Fruit fly (Drosophila melanogaster) whole organism, embryonic: ENCODE measurements around the gene Glg1.

Source experiments
- CG17568 ChIP-seq: fragments of 200-800 bp; sonication (Bioruptor generic); optimal IDR thresholded peaks from 2 replicates; lab custom pipeline; 2018; ENCODE audit warnings: missing biosample characterization, mild to moderate bottlenecking, missing genetic modification characterization, moderate library complexity
- CG1792 ChIP-seq: fragments of 200-800 bp; sonication (Bioruptor generic); optimal IDR thresholded peaks from 2 replicates; lab custom pipeline; 2016; ENCODE audit warnings: missing biosample characterization, missing genetic modification characterization
- CG31365 ChIP-seq: fragments of 200-800 bp; sonication (Bioruptor generic); optimal IDR thresholded peaks from 2 replicates; lab custom pipeline; 2018; ENCODE audit warnings: missing biosample characterization, mild to moderate bottlenecking, missing genetic modification characterization
- Chrac-16 ChIP-seq: fragments of 200-800 bp; sonication (Bioruptor generic); optimal IDR thresholded peaks from 3 replicates; lab custom pipeline; 2016; ENCODE audit warnings: missing biosample characterization, missing genetic modification characterization
- CkIIα-i1 ChIP-seq: fragments of 200-800 bp; sonication (Bioruptor generic); IDR thresholded peaks from 2 replicates; pipeline ENCODE4 v1.3.6; 2022; ENCODE audit warnings: missing biosample characterization, missing genetic modification characterization
- Dip2 ChIP-seq: fragments of 200-800 bp; sonication (Bioruptor generic); IDR thresholded peaks from 2 replicates; pipeline ENCODE4 v1.3.6; 2022; ENCODE audit warnings: missing biosample characterization, missing genetic modification characterization
- Dll ChIP-seq: fragments of 200-800 bp; sonication (Bioruptor generic); IDR thresholded peaks from 4 replicates; pipeline ENCODE4 v1.3.6; 2022; ENCODE audit warnings: missing biosample characterization, missing genetic modification characterization; ENCODE audit not compliant: partially characterized antibody
- Hsf ChIP-seq: fragments of 200-800 bp; sonication (Bioruptor generic); optimal IDR thresholded peaks from 3 replicates; lab custom pipeline; 2016; ENCODE audit warnings: missing biosample characterization, missing genetic modification characterization
- Scr ChIP-seq: fragments of 200-800 bp; sonication (Bioruptor generic); IDR thresholded peaks from 2 replicates; pipeline ENCODE4 v1.3.6; 2022; ENCODE audit warnings: missing biosample characterization, missing genetic modification characterization; ENCODE audit not compliant: partially characterized antibody
- nom ChIP-seq: fragments of 200-800 bp; sonication (Bioruptor generic); optimal IDR thresholded peaks from 2 replicates; lab custom pipeline; 2017; ENCODE audit warnings: missing biosample characterization, missing genetic modification characterization, mild to moderate bottlenecking, moderate library complexity, missing genetic modification reagents

DNA sequence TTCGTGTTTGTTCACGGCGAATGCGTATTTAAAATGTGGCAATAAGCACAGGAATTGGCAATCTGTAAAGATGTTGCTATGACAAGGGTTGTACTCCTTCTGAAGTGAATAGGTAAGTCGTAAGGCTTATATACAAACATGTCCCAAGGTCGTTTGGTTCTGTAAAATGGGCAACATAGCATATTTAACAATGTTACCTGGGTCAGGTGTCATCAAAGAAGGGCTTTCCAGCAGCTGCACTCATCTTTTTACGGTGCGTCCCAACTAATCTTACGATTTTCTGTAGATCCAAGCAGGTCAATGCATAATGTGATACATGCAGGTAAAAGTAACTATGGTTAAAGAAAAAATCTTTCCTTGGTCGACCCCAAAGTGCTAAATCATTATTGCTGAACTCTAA, 16.9 kb downstream of the Glg1 start, which contains the start of gene Neu2:
- no peak for TF ChIP-seq Scr (GFP tag; lab: Robert Waterston, UW)
- TF ChIP-seq Hsf (GFP tag; lab: Kevin White, UChicago): no peak
- TF ChIP-seq Chrac-16: no peak
- TF ChIP-seq CG17568 (GFP tag; lab: Kevin White, UChicago): no peak
- no peak for TF ChIP-seq nom (GFP tag; lab: Kevin White, UChicago)
- no peak for TF ChIP-seq CkIIα-i1
- TF ChIP-seq CG1792 (GFP tag; lab: Kevin White, UChicago): no peak
- TF ChIP-seq Dip2: no peak
- no peak for TF ChIP-seq Dll (GFP tag; lab: Robert Waterston, UW)
- no peak for TF ChIP-seq CG31365 (tag; lab: Kevin White, UChicago)
